Worm (Caenorhabditis elegans) whole organism, mixed stage, embryonic: ENCODE results near the gene mrps-18A.
A peak's percentile ranks its signal among the peaks of the same experiment; 100 is the strongest.

Experiments used
- bed-3 ChIP-seq: fragments of 200-800 bp; sonication (Bioruptor generic); optimal IDR thresholded peaks from 3 replicates; lab custom pipeline; 2018; ENCODE audit warnings: mild to moderate bottlenecking, missing genetic modification characterization, moderate library complexity, missing compliant biosample characterization
- blmp-1 ChIP-seq: fragments of 150-350 bp; optimal IDR thresholded peaks from 2 replicates; lab custom pipeline; 2014; ENCODE audit warnings: missing biosample characterization, missing genetic modification characterization
- ceh-39 ChIP-seq: fragments of 150-350 bp; optimal IDR thresholded peaks from 2 replicates; lab custom pipeline; 2014; ENCODE audit warnings: missing biosample characterization, missing genetic modification characterization
- ces-1 ChIP-seq: fragments of 150-350 bp; optimal IDR thresholded peaks from 2 replicates; lab custom pipeline; 2014; ENCODE audit warnings: missing biosample characterization, missing genetic modification reagents, missing genetic modification characterization
- cnd-1 ChIP-seq: fragments of 200-800 bp; sonication (Bioruptor generic); optimal IDR thresholded peaks from 2 replicates; lab custom pipeline; 2018; ENCODE audit warnings: mild to moderate bottlenecking, missing genetic modification characterization, missing compliant biosample characterization
- elt-1 ChIP-seq: sonication (generic microtip); optimal IDR thresholded peaks from 2 replicates; lab custom pipeline; 2017; ENCODE audit warnings: missing genetic modification characterization, mild to moderate bottlenecking, missing compliant biosample characterization, antibody characterized with exemption, moderate library complexity, borderline replicate concordance; ENCODE audit not compliant: insufficient read depth
- elt-3 ChIP-seq: fragments of 150-350 bp; optimal IDR thresholded peaks from 2 replicates; lab custom pipeline; 2014; ENCODE audit warnings: missing biosample characterization, missing genetic modification characterization
- flh-1 ChIP-seq: fragments of 200-800 bp; sonication (Bioruptor generic); optimal IDR thresholded peaks from 2 replicates; lab custom pipeline; 2018; ENCODE audit warnings: mild to moderate bottlenecking, missing genetic modification characterization, moderate library complexity, missing compliant biosample characterization
- ham-2 ChIP-seq: fragments of 200-800 bp; sonication (Bioruptor generic); optimal IDR thresholded peaks from 2 replicates; lab custom pipeline; 2018; ENCODE audit warnings: mild to moderate bottlenecking, missing genetic modification characterization, missing compliant biosample characterization
- hlh-1 ChIP-seq: fragments of 150-350 bp; optimal IDR thresholded peaks from 2 replicates; lab custom pipeline; 2014; ENCODE audit warnings: missing biosample characterization, missing genetic modification reagents, missing genetic modification characterization
- lin-13 ChIP-seq: fragments of 150-350 bp; optimal IDR thresholded peaks from 2 replicates; lab custom pipeline; 2014; ENCODE audit warnings: missing biosample characterization, missing genetic modification characterization
- lin-32 ChIP-seq: fragments of 200-800 bp; sonication (Bioruptor generic); optimal IDR thresholded peaks from 2 replicates; lab custom pipeline; 2018; ENCODE audit warnings: mild to moderate bottlenecking, missing genetic modification characterization, missing compliant biosample characterization
- lsy-2 ChIP-seq: fragments of 150-350 bp; optimal IDR thresholded peaks from 2 replicates; lab custom pipeline; 2014; ENCODE audit warnings: missing biosample characterization, missing genetic modification characterization
- mab-5 ChIP-seq: fragments of 150-350 bp; optimal IDR thresholded peaks from 2 replicates; lab custom pipeline; 2014; ENCODE audit warnings: missing biosample characterization, missing genetic modification characterization
- mep-1 ChIP-seq: fragments of 150-350 bp; optimal IDR thresholded peaks from 2 replicates; lab custom pipeline; 2017; ENCODE audit warnings: missing biosample characterization, missing genetic modification reagents, missing genetic modification characterization, inconsistent platforms
- mls-2 ChIP-seq: sonication (generic microtip); optimal IDR thresholded peaks from 2 replicates; lab custom pipeline; 2016; ENCODE audit warnings: mild to moderate bottlenecking, missing genetic modification characterization, moderate library complexity, missing compliant biosample characterization
- nhr-2 ChIP-seq: fragments of 150-350 bp; optimal IDR thresholded peaks from 2 replicates; lab custom pipeline; 2014; ENCODE audit warnings: missing biosample characterization, missing genetic modification characterization
- nhr-237 ChIP-seq: fragments of 150-350 bp; optimal IDR thresholded peaks from 2 replicates; lab custom pipeline; 2014; ENCODE audit warnings: missing biosample characterization, missing genetic modification characterization
- nhr-28 ChIP-seq: fragments of 150-350 bp; optimal IDR thresholded peaks from 2 replicates; lab custom pipeline; 2014; ENCODE audit warnings: missing biosample characterization, missing genetic modification characterization
- nhr-76 ChIP-seq: sonication (generic microtip); optimal IDR thresholded peaks from 2 replicates; lab custom pipeline; 2017; ENCODE audit warnings: missing biosample characterization, missing genetic modification characterization
- snpc-4 ChIP-seq: fragments of 150-350 bp; optimal IDR thresholded peaks from 2 replicates; lab custom pipeline; 2014; ENCODE audit warnings: missing biosample characterization, missing genetic modification characterization
- sptf-1 ChIP-seq: sonication (generic microtip); optimal IDR thresholded peaks from 2 replicates; lab custom pipeline; 2017; ENCODE audit warnings: mild to moderate bottlenecking, missing genetic modification characterization, moderate library complexity, missing compliant biosample characterization
- tbx-8 ChIP-seq: fragments of 200-800 bp; sonication (Bioruptor generic); optimal IDR thresholded peaks from 2 replicates; lab custom pipeline; 2018; ENCODE audit warnings: mild to moderate bottlenecking, missing genetic modification characterization, moderate library complexity, missing compliant biosample characterization
- unc-120 ChIP-seq: sonication (generic microtip); optimal IDR thresholded peaks from 2 replicates; lab custom pipeline; 2017; ENCODE audit warnings: missing genetic modification characterization, missing compliant biosample characterization; ENCODE audit not compliant: poor library complexity, severe bottlenecking
- unc-39 ChIP-seq: fragments of 150-350 bp; optimal IDR thresholded peaks from 2 replicates; lab custom pipeline; 2014; ENCODE audit warnings: missing biosample characterization, missing genetic modification characterization
- unc-62 ChIP-seq: fragments of 150-350 bp; optimal IDR thresholded peaks from 2 replicates; lab custom pipeline; 2014; ENCODE audit warnings: missing biosample characterization, missing genetic modification reagents, missing genetic modification characterization
- zip-8 ChIP-seq: fragments of 150-350 bp; optimal IDR thresholded peaks from 2 replicates; lab custom pipeline; 2014; ENCODE audit warnings: missing biosample characterization, missing genetic modification characterization
- ztf-11 ChIP-seq: fragments of 150-350 bp; optimal IDR thresholded peaks from 2 replicates; lab custom pipeline; 2014; ENCODE audit warnings: missing biosample characterization, missing genetic modification characterization

mrps-18A gene

ce11 chrIII:8331779-8332178, at the start of gene mrps-18A, which contains the start of gene ZC262.2:
Gene mrps-18A (minus strand): TSS chrIII:8331919.
Gene ZC262.2 (plus strand): TSS chrIII:8332062.
- TF ChIP-seq mab-5 (tag; lab: Kevin White, UChicago): no peak
- TF ChIP-seq lsy-2 (tag; lab: Kevin White, UChicago): peak; percentile 95
- TF ChIP-seq ces-1 (GFP tag; lab: Kevin White, UChicago): peak; percentile 4
- TF ChIP-seq mep-1 (tag; lab: Kevin White, UChicago): no peak
- no peak for TF ChIP-seq mls-2 (tag; lab: Kevin White, UChicago)
- no peak for TF ChIP-seq tbx-8

DNA sequence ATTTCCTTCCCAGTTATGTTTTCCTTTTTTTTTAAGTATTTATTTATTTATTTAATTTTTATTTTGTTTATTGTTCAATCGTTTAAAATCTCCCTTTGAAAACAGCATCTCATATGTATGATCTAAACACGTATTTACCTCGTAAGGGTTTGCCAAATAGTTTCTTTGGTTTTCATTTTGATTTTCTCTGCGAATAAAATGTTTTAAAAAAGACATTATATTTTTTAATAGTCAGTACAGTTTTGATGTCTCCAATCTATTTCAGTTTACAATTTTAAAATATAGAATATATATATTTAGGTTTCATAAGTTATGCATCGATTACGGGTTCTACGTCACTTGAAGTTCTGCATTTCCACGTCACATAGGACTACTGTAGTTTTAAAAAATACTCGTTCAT, 48.9 kb upstream of the mrps-18A start, which contains the start of gene R05D3.12:
Gene R05D3.12 (plus strand): TSS at position 301 of the 400 bp plus-strand sequence.
- TF ChIP-seq ham-2 (GFP tag; lab: Kevin White, UChicago): no peak
- TF ChIP-seq lsy-2 (tag; lab: Kevin White, UChicago): no peak
- TF ChIP-seq unc-39: no peak
- no peak for TF ChIP-seq lin-13 (tag; lab: Kevin White, UChicago)
- no peak for TF ChIP-seq nhr-28 (tag; lab: Kevin White, UChicago)
- TF ChIP-seq snpc-4 (tag; lab: Kevin White, UChicago): no peak
- no peak for TF ChIP-seq blmp-1 (tag; lab: Kevin White, UChicago)
- TF ChIP-seq nhr-76: no peak
- TF ChIP-seq ceh-39 (tag; lab: Kevin White, UChicago): no peak
- TF ChIP-seq cnd-1: no peak
- no peak for TF ChIP-seq unc-120 (tag; lab: Kevin White, UChicago)
- TF ChIP-seq zip-8 (tag; lab: Kevin White, UChicago): no peak
- no peak for TF ChIP-seq ztf-11 (tag; lab: Kevin White, UChicago)
- no peak for TF ChIP-seq lin-32 (GFP tag; lab: Kevin White, UChicago)
- TF ChIP-seq mab-5 (tag; lab: Kevin White, UChicago): no peak

DNA sequence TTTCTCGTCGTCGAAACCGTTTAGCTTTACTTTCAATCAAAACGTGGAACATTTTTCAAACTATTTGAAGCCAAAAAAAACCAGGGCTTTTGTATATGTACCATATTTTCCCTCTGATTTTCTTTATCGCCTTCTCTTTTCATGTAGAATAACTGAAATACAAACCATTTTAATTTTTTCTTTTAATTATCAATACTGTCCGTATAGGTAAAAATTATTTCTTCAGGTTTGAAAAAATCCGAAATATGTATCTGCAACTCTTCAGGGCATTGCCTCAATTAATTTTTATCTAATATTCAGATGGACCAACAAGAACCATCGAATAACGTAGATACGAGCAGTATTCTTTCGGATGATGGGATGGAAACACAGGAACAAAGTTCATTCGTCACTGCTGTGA, 43.3 kb upstream of the mrps-18A start, which contains the start of gene met-2:
Gene met-2 (plus strand): TSS at position 301 of the 400 bp plus-strand sequence.
- TF ChIP-seq mep-1 (tag; lab: Kevin White, UChicago) (no peak), unc-120 (tag; lab: Kevin White, UChicago) (no peak), flh-1 (GFP tag; lab: Kevin White, UChicago) (no peak), ceh-39 (tag; lab: Kevin White, UChicago) (no peak), hlh-1 (tag; lab: Kevin White, UChicago) (no peak), elt-3 (tag; lab: Kevin White, UChicago) (no peak), ces-1 (GFP tag; lab: Kevin White, UChicago) (no peak), lin-13 (tag; lab: Kevin White, UChicago) (no peak), nhr-76 (no peak), blmp-1 (tag; lab: Kevin White, UChicago) (no peak), bed-3 (GFP tag; lab: Kevin White, UChicago) (no peak), elt-1 (no peak)

DNA sequence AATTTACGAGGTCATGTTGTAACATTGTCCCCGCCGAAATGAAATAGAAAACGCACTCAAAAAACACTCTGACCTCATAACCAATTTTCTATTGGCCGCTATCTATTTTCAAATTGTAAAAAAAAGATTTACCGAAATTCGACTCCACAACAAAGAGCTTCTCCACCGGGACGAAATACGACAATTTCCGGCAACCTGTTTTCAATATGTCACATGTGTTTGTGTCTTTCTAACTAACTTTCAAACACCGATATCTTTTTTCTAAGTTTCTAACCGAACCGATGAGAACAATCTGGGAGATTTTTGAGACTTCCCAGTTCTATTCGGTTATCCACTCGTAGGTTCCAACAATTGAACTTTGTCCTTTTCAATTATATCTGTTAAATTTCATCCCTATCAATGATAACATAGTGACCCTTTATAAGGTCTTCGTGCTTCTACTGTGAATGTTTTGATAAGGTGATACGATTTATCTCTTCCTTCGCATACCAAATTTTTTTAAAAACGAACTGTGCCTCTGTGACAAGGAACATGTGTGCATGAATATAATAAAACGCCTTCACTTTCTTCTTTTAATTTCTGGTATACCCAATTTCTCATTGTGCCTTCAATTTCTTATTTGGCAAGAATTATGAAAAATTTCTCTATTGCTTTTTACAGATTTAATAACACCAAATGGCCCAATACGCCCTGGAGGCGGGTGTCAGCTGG, 40.0 kb upstream of the mrps-18A start, which contains the start of gene lmbr-1:
Gene lmbr-1 (plus strand): TSS at position 661 of the 711 bp plus-strand sequence.
- TF ChIP-seq ham-2 (GFP tag; lab: Kevin White, UChicago) (no peak), cnd-1 (no peak), elt-3 (tag; lab: Kevin White, UChicago) (no peak), blmp-1 (tag; lab: Kevin White, UChicago) (no peak), hlh-1 (tag; lab: Kevin White, UChicago) (no peak), unc-39 (no peak), nhr-237 (tag; lab: Kevin White, UChicago) (no peak)

- no peak for TF ChIP-seq sptf-1
- no peak for TF ChIP-seq lin-13 (tag; lab: Kevin White, UChicago)
- no peak for TF ChIP-seq nhr-237 (tag; lab: Kevin White, UChicago)
- TF ChIP-seq mep-1 (tag; lab: Kevin White, UChicago): no peak
- TF ChIP-seq cnd-1: no peak
- TF ChIP-seq unc-62 (GFP tag; lab: Kevin White, UChicago): no peak
- TF ChIP-seq zip-8 (tag; lab: Kevin White, UChicago): no peak
- TF ChIP-seq flh-1 (GFP tag; lab: Kevin White, UChicago): no peak
- TF ChIP-seq lin-32 (GFP tag; lab: Kevin White, UChicago): no peak
- TF ChIP-seq ceh-39 (tag; lab: Kevin White, UChicago): no peak
- no peak for TF ChIP-seq blmp-1 (tag; lab: Kevin White, UChicago)
- no peak for TF ChIP-seq ztf-11 (tag; lab: Kevin White, UChicago)
- no peak for TF ChIP-seq mab-5 (tag; lab: Kevin White, UChicago)
- no peak for TF ChIP-seq hlh-1 (tag; lab: Kevin White, UChicago)
- no peak for TF ChIP-seq tbx-8
- TF ChIP-seq nhr-2 (tag; lab: Kevin White, UChicago): no peak
- TF ChIP-seq, all 35 proteins: peak for 0
Observed at ce11 chrIII:8370846-8371257, 39.1 kb upstream of the mrps-18A start.
